Fruit fly (Drosophila melanogaster): ENCODE data around the gene nocte.

DNA sequence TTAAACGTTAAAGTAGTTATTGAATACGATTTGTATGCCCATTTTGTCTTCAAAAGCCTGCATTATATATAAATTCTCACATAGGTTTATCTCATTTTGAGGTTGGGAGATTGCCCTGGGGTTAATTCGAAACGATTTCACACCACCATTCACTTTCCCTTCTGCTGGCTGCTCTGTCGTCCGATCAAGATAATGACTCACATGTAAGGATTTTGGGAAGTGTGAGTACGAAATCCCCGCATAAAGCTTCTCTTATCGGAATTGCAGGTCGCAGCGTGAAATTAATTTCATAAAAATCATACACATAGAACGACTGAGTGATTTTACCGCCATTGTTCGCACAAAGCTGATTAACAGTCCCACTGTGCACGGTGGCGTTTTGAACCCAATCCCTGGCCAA lies 40.4 kb upstream of the nocte start:
- TF ChIP-seq psq (optimal IDR thresholded peaks at IDR 0.05) (no peak), usp (GFP tag; optimal IDR thresholded peaks at IDR 0.05) (no peak), Dll (optimal IDR thresholded peaks at IDR 0.05) (no peak), CG8478 (optimal IDR thresholded peaks at IDR 0.05) (no peak), pan (optimal IDR thresholded peaks at IDR 0.05) (no peak), EcR (GFP tag; optimal IDR thresholded peaks at IDR 0.05) (no peak)
